Worm (Caenorhabditis elegans) whole organism, L3 larva: ENCODE results near the gene gegf-1.

Source experiments
- R02D3.7 ChIP-seq: fragments of 150-350 bp; optimal IDR thresholded peaks from 2 replicates; lab custom pipeline; 2014; ENCODE audit warnings: missing biosample characterization, missing genetic modification characterization
- ZK546.5 ChIP-seq: sonication (generic microtip); optimal IDR thresholded peaks from 2 replicates; lab custom pipeline; 2017; ENCODE audit warnings: missing biosample characterization, missing genetic modification characterization
- aly-2 ChIP-seq: fragments of 150-350 bp; optimal IDR thresholded peaks from 2 replicates; lab custom pipeline; 2014; ENCODE audit warnings: missing biosample characterization, missing genetic modification characterization
- ama-1 ChIP-seq: fragments of 150-350 bp; optimal IDR thresholded peaks from 2 replicates; lab custom pipeline; 2018
- ceh-16 ChIP-seq: sonication (generic microtip); optimal IDR thresholded peaks from 2 replicates; lab custom pipeline; 2017; ENCODE audit warnings: missing biosample characterization, missing genetic modification characterization
- ceh-28 ChIP-seq: fragments of 150-350 bp; optimal IDR thresholded peaks from 2 replicates; lab custom pipeline; 2014; ENCODE audit warnings: missing biosample characterization, missing genetic modification reagents, missing genetic modification characterization
- ceh-82 ChIP-seq: fragments of 150-350 bp; optimal IDR thresholded peaks from 2 replicates; lab custom pipeline; 2014; ENCODE audit warnings: missing biosample characterization, missing genetic modification characterization
- ceh-9 ChIP-seq: sonication (generic microtip); optimal IDR thresholded peaks from 2 replicates; lab custom pipeline; 2018; ENCODE audit warnings: missing biosample characterization, missing genetic modification characterization
- daf-12 ChIP-seq: fragments of 150-350 bp; optimal IDR thresholded peaks from 2 replicates; lab custom pipeline; 2014; ENCODE audit warnings: missing biosample characterization, missing genetic modification reagents, missing genetic modification characterization
- egl-27 ChIP-seq: sonication (generic microtip); optimal IDR thresholded peaks from 4 replicates; lab custom pipeline; 2017; ENCODE audit warnings: missing biosample characterization, missing genetic modification reagents, missing genetic modification characterization
- egl-5 ChIP-seq: fragments of 150-350 bp; optimal IDR thresholded peaks from 2 replicates; lab custom pipeline; 2017; ENCODE audit warnings: missing biosample characterization, missing genetic modification reagents, missing genetic modification characterization, inconsistent platforms
- elt-1 ChIP-seq: fragments of 150-350 bp; optimal IDR thresholded peaks from 2 replicates; lab custom pipeline; 2014; ENCODE audit warnings: missing biosample characterization, missing genetic modification characterization
- elt-2 ChIP-seq: sonication (generic microtip); optimal IDR thresholded peaks from 2 replicates; lab custom pipeline; 2016; ENCODE audit warnings: missing genetic modification reagents, mild to moderate bottlenecking, missing genetic modification characterization, missing compliant biosample characterization
- elt-3 ChIP-seq, 3 experiments: fragments of 150-350 bp in 1 of 3; sonication (generic microtip) in 2 of 3; optimal IDR thresholded peaks; 2 replicates in 2 of 3; 4 replicates in 1 of 3; lab custom pipeline; 2014 to 2017; ENCODE audit warnings: missing biosample characterization in 3 of 3, missing genetic modification characterization in 3 of 3
- eor-1 ChIP-seq, 2 experiments: fragments of 150-350 bp; optimal IDR thresholded peaks; 2 replicates each; lab custom pipeline; 2014 to 2018; ENCODE audit warnings: missing biosample characterization in 2 of 2, missing genetic modification characterization in 2 of 2
- fkh-10 ChIP-seq: sonication (generic microtip); optimal IDR thresholded peaks from 2 replicates; lab custom pipeline; 2017; ENCODE audit warnings: missing biosample characterization, missing genetic modification reagents, missing genetic modification characterization
- fkh-2 ChIP-seq: fragments of 150-350 bp; optimal IDR thresholded peaks from 2 replicates; lab custom pipeline; 2014; ENCODE audit warnings: missing biosample characterization, missing genetic modification reagents, missing genetic modification characterization
- fos-1 ChIP-seq: fragments of 150-350 bp; optimal IDR thresholded peaks from 2 replicates; lab custom pipeline; 2014; ENCODE audit warnings: missing biosample characterization, missing genetic modification characterization
- hmg-11 ChIP-seq: sonication (generic microtip); optimal IDR thresholded peaks from 2 replicates; lab custom pipeline; 2016; ENCODE audit warnings: missing genetic modification characterization, missing compliant biosample characterization
- jun-1 ChIP-seq: fragments of 150-350 bp; optimal IDR thresholded peaks from 2 replicates; lab custom pipeline; 2014; ENCODE audit warnings: missing biosample characterization, missing genetic modification reagents, missing genetic modification characterization
- lin-15B ChIP-seq: fragments of 150-350 bp; optimal IDR thresholded peaks from 2 replicates; lab custom pipeline; 2014; ENCODE audit warnings: missing biosample characterization, missing genetic modification characterization
- lin-39 ChIP-seq: fragments of 150-350 bp; optimal IDR thresholded peaks from 2 replicates; lab custom pipeline; 2018; ENCODE audit warnings: missing biosample characterization, missing genetic modification reagents, missing genetic modification characterization
- lsy-12 ChIP-seq: sonication (generic microtip); optimal IDR thresholded peaks from 2 replicates; lab custom pipeline; 2016; ENCODE audit warnings: mild to moderate bottlenecking, missing genetic modification characterization, missing compliant biosample characterization
- mdl-1 ChIP-seq: fragments of 150-350 bp; optimal IDR thresholded peaks from 2 replicates; lab custom pipeline; 2014; ENCODE audit warnings: missing biosample characterization, missing genetic modification characterization
- mml-1 ChIP-seq: fragments of 150-350 bp; sonication (generic microtip); optimal IDR thresholded peaks from 3 replicates; lab custom pipeline; 2014; ENCODE audit warnings: missing biosample characterization, missing genetic modification characterization
- nfya-1 ChIP-seq: sonication (generic microtip); optimal IDR thresholded peaks from 2 replicates; lab custom pipeline; 2017; ENCODE audit warnings: missing genetic modification characterization, mild to moderate bottlenecking, missing compliant biosample characterization, antibody characterized with exemption, moderate library complexity; ENCODE audit not compliant: insufficient read depth
- nhr-11 ChIP-seq: fragments of 150-350 bp; optimal IDR thresholded peaks from 2 replicates; lab custom pipeline; 2014; ENCODE audit warnings: missing biosample characterization, missing genetic modification characterization
- nhr-12 ChIP-seq: fragments of 150-350 bp; optimal IDR thresholded peaks from 2 replicates; lab custom pipeline; 2014; ENCODE audit warnings: missing biosample characterization, missing genetic modification characterization
- nhr-23 ChIP-seq: fragments of 150-350 bp; optimal IDR thresholded peaks from 2 replicates; lab custom pipeline; 2014; ENCODE audit warnings: missing biosample characterization, missing genetic modification reagents, missing genetic modification characterization
- nhr-237 ChIP-seq: fragments of 150-350 bp; optimal IDR thresholded peaks from 2 replicates; lab custom pipeline; 2014; ENCODE audit warnings: missing biosample characterization, missing genetic modification characterization
- nhr-25 ChIP-seq: sonication (generic microtip); optimal IDR thresholded peaks from 2 replicates; lab custom pipeline; 2017; ENCODE audit warnings: missing biosample characterization, missing genetic modification characterization
- nhr-28 ChIP-seq: fragments of 150-350 bp; optimal IDR thresholded peaks from 2 replicates; lab custom pipeline; 2014; ENCODE audit warnings: missing biosample characterization, missing genetic modification characterization
- nhr-43 ChIP-seq: sonication (generic microtip); optimal IDR thresholded peaks from 2 replicates; lab custom pipeline; 2016; ENCODE audit warnings: mild to moderate bottlenecking, missing genetic modification characterization, missing compliant biosample characterization; ENCODE audit not compliant: poor library complexity, severe bottlenecking
- nhr-67 ChIP-seq: fragments of 150-350 bp; optimal IDR thresholded peaks from 2 replicates; lab custom pipeline; 2014; ENCODE audit warnings: missing biosample characterization, missing genetic modification characterization
- nhr-76 ChIP-seq: fragments of 150-350 bp; sonication (generic microtip); optimal IDR thresholded peaks from 5 replicates; lab custom pipeline; 2014; ENCODE audit warnings: missing biosample characterization, missing genetic modification characterization
- nhr-77 ChIP-seq: fragments of 150-350 bp; optimal IDR thresholded peaks from 2 replicates; lab custom pipeline; 2014; ENCODE audit warnings: missing biosample characterization, missing genetic modification characterization
- pha-4 ChIP-seq: fragments of 150-350 bp; optimal IDR thresholded peaks from 2 replicates; lab custom pipeline; 2014; ENCODE audit warnings: missing biosample characterization, missing genetic modification reagents, missing genetic modification characterization
- pqm-1 ChIP-seq: fragments of 150-350 bp; optimal IDR thresholded peaks from 2 replicates; lab custom pipeline; 2017; ENCODE audit warnings: missing biosample characterization, missing genetic modification characterization, inconsistent platforms
- sea-2 ChIP-seq: fragments of 150-350 bp; sonication (generic microtip); optimal IDR thresholded peaks from 4 replicates; lab custom pipeline; 2014; ENCODE audit warnings: missing biosample characterization, missing genetic modification reagents, missing genetic modification characterization
- skn-1 ChIP-seq: fragments of 150-350 bp; optimal IDR thresholded peaks from 2 replicates; lab custom pipeline; 2014; ENCODE audit warnings: missing biosample characterization, missing genetic modification characterization
- snpc-4 ChIP-seq: fragments of 150-350 bp; optimal IDR thresholded peaks from 2 replicates; lab custom pipeline; 2014; ENCODE audit warnings: missing biosample characterization, missing genetic modification characterization
- tbx-2 ChIP-seq: sonication (generic microtip); optimal IDR thresholded peaks from 2 replicates; lab custom pipeline; 2016; ENCODE audit warnings: mild to moderate bottlenecking, missing genetic modification characterization, missing compliant biosample characterization
- unc-39 ChIP-seq: sonication (generic microtip); optimal IDR thresholded peaks from 4 replicates; lab custom pipeline; 2017; ENCODE audit warnings: missing biosample characterization, missing genetic modification characterization
- unc-62 ChIP-seq: fragments of 150-350 bp; sonication (generic microtip); optimal IDR thresholded peaks from 4 replicates; lab custom pipeline; 2014; ENCODE audit warnings: missing biosample characterization, missing genetic modification reagents, missing genetic modification characterization
- zag-1 ChIP-seq: fragments of 150-350 bp; optimal IDR thresholded peaks from 2 replicates; lab custom pipeline; 2014; ENCODE audit warnings: missing biosample characterization, missing genetic modification characterization
- ztf-11 ChIP-seq: fragments of 150-350 bp; optimal IDR thresholded peaks from 2 replicates; lab custom pipeline; 2014; ENCODE audit warnings: missing biosample characterization, missing genetic modification characterization
- ztf-4 ChIP-seq: fragments of 150-350 bp; optimal IDR thresholded peaks from 2 replicates; lab custom pipeline; 2014; ENCODE audit warnings: missing biosample characterization, missing genetic modification characterization

Gene gegf-1

DNA sequence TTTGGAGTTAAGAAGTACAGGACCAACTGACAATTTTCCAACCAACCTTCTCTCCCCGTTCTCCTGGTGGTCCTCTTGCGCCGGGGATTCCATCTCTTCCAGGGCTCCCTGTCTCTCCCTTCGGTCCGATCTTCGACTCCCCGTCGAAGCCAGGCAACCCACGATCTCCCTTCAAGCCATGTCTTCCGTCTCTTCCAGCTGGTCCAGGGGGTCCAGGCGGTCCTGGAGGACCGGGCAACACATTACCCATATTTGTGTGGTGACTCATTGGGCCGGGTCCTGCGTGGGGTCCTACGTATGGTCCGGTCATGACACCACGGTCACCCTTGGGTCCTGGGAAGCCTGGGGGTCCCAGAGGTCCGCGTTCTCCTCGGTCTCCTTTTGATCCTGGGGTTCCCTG lies 16.7 kb downstream of the gegf-1 start:
- no peak for TF ChIP-seq egl-27 (tag; lab: Kevin White, UChicago)
- no peak for TF ChIP-seq nhr-76
- no peak for TF ChIP-seq ceh-28 (tag; lab: Kevin White, UChicago)
- TF ChIP-seq nhr-23 (tag; lab: Kevin White, UChicago): no peak
- no peak for TF ChIP-seq unc-62
- no peak for TF ChIP-seq R02D3.7 (tag; lab: Kevin White, UChicago)
- TF ChIP-seq ama-1 (lab: Kevin White, UChicago): no peak
- TF ChIP-seq, all 47 proteins: peak for 0

DNA sequence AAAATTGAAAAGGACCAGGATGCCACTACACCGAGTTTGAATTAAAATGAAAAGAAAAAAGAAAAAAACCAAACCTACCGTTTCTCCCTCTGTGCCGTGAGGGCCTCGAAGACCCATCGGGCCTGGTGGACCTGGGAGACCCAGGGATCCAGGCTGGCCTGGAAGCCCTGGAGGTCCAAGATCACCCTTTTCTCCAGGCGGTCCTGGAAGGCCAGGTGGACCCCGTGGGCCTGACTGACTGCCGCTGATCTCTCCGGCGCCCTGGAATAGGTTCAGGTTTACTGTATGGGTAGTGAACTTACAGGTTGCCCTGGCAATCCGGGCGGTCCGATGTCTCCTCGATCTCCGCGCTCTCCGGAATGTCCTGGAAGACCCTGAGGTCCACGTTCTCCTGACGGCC lies 18.1 kb downstream of the gegf-1 start:
- TF ChIP-seq elt-2 (no peak), mml-1 (no peak), skn-1 (tag; lab: Kevin White, UChicago) (no peak), unc-39 (no peak), tbx-2 (tag; lab: Kevin White, UChicago) (no peak), fkh-2 (no peak)

ce11 chrIV:133968-134367 lies 23.7 kb downstream of the gegf-1 start:
- no peak for TF ChIP-seq nhr-43
- no peak for TF ChIP-seq ZK546.5 (tag; lab: Kevin White, UChicago)
- TF ChIP-seq nhr-77 (tag; lab: Kevin White, UChicago): no peak
- TF ChIP-seq sea-2: no peak

DNA sequence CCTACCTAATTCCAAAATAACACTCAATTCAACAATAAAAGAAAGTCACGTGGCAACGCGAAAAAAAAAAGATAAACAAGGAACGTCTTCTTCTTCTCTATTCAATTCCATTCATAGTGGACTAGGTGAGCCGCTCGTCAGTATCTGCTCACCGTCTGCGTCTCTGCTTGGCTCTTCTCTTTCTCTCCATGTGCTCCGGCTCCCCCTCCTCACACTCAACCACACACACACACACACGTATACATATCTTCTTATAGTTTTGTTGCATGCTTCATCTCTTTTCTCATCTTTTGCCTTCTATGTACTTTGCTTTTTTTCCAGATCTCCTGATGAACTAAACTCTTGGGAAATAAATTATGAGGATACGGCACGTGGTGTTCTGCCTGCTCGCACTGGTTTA lies 25.6 kb downstream of the gegf-1 start, which contains the start of gene daf-1:
TSS of gene daf-1 (plus strand) at position 322 of the 400 bp plus-strand sequence.
- no peak for TF ChIP-seq lin-15B (tag; lab: Kevin White, UChicago)
- TF ChIP-seq nhr-28 (tag; lab: Kevin White, UChicago): no peak
- TF ChIP-seq lin-39 (tag; lab: Kevin White, UChicago): peak; percentile 35
- TF ChIP-seq nhr-25 (tag; lab: Kevin White, UChicago): no peak
- no peak for TF ChIP-seq nhr-12 (tag; lab: Kevin White, UChicago)
- TF ChIP-seq lsy-12: no peak
- TF ChIP-seq snpc-4 (tag; lab: Kevin White, UChicago): peak; percentile 7
- TF ChIP-seq elt-2: no peak
- TF ChIP-seq ceh-16: no peak
- no peak for TF ChIP-seq unc-39
- no peak for TF ChIP-seq ceh-9 (tag; lab: Kevin White, UChicago)
- TF ChIP-seq ama-1 (lab: Kevin White, UChicago): no peak
- no peak for TF ChIP-seq nhr-23 (tag; lab: Kevin White, UChicago)
- TF ChIP-seq ceh-82 (tag; lab: Kevin White, UChicago): no peak
- no peak for TF ChIP-seq elt-1 (tag; lab: Kevin White, UChicago)
- no peak for TF ChIP-seq egl-27 (tag; lab: Kevin White, UChicago)
- no peak for TF ChIP-seq nhr-76
- no peak for TF ChIP-seq nhr-43
- TF ChIP-seq mml-1: no peak
- TF ChIP-seq ztf-11 (tag; lab: Kevin White, UChicago): no peak
- no peak for TF ChIP-seq jun-1 (tag; lab: Kevin White, UChicago)
- TF ChIP-seq nhr-237 (tag; lab: Kevin White, UChicago): no peak
- no peak for TF ChIP-seq ceh-28 (tag; lab: Kevin White, UChicago)
- no peak for TF ChIP-seq ztf-4 (tag; lab: Kevin White, UChicago)
- TF ChIP-seq elt-3 (tag; optimal IDR thresholded peaks at IDR 0.05; lab: Kevin White, UChicago): no peak
- TF ChIP-seq R02D3.7 (tag; lab: Kevin White, UChicago): no peak
- TF ChIP-seq fkh-2: no peak
- no peak for TF ChIP-seq nhr-77 (tag; lab: Kevin White, UChicago)
- no peak for TF ChIP-seq pha-4 (tag; lab: Kevin White, UChicago)
- TF ChIP-seq daf-12 (tag; lab: Kevin White, UChicago): no peak
- TF ChIP-seq fos-1 (tag; lab: Kevin White, UChicago): no peak
- TF ChIP-seq nhr-67: no peak
- TF ChIP-seq mdl-1: peak; percentile 26
- peak; percentile 57 for TF ChIP-seq nfya-1 (tag; lab: Kevin White, UChicago)
- TF ChIP-seq egl-5: no peak
- peak; percentile 14 for TF ChIP-seq pqm-1 (tag; lab: Kevin White, UChicago)
- no peak for TF ChIP-seq ZK546.5 (tag; lab: Kevin White, UChicago)
- peak; percentile 85 for TF ChIP-seq fkh-10 (GFP tag; lab: Kevin White, UChicago)
- TF ChIP-seq eor-1 (tag; optimal IDR thresholded peaks at IDR 0.05; lab: Kevin White, UChicago): no peak
- TF ChIP-seq aly-2: no peak
- TF ChIP-seq unc-62: no peak
- no peak for TF ChIP-seq skn-1 (tag; lab: Kevin White, UChicago)
- TF ChIP-seq zag-1: no peak
- TF ChIP-seq sea-2: no peak
- TF ChIP-seq nhr-11 (tag; lab: Kevin White, UChicago): no peak
- TF ChIP-seq tbx-2 (tag; lab: Kevin White, UChicago): no peak
- TF ChIP-seq hmg-11 (tag; lab: Kevin White, UChicago): peak; percentile 62
